Fruit fly (Drosophila melanogaster) ovary, adult (tissue): Measurements from ENCODE around the gene CG11619.

Experiments used
- CG17801 ChIP-seq: fragments of 200-800 bp; optimal IDR thresholded peaks from 2 replicates; lab custom pipeline; 2019; ENCODE audit warnings: missing biosample characterization, mild to moderate bottlenecking, missing genetic modification characterization, moderate library complexity; ENCODE audit not compliant: partially characterized antibody

The CG11619 gene

DNA sequence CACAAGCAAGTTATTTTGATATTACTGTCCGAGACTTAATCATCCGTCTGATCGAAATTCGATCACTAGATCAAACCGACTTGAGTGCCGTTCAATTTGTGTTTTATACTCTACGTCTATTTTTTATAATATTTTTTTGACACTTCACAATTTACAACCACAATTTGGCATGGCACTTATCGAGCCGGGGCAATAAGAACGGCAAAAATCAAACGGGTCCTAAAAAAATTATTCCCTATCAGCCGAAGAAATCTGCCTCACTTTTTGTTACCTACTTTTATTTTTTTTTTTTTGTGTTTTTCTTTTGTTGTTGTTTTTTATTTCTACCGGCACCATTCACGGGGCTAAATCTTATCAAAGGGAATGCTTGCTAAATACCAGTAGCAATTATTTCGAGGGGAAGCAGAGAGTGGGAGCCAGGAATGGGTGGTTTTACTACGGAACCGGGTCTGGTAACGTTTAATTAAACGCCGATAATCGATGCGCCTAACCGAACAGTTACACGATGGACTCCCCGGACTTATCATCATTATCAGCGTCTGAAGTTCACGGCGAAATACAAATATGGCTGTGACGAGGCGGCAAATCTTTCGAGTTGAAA lies 27.4 kb upstream of the CG11619 start:
- TF ChIP-seq CG17801 (GFP tag; lab: Kevin White, UChicago) = no peak

DNA sequence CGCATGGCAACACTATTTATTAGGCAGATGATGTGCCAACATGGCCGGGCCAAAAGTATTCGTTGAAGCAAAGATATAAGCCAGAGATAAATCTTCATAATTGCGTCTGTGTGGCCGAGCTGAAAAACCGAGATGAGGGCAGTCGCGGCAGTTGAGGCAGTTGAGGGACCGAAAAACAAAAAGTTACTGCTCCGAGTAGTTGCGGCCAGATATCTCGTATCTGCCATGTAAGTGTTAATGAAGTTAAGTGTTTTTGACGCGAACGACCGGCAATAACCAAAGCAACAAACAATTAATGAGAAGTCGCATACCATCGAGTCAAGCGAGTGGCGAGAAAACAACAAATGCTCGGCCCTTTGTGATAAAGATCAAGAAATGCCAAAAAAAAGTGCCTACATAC lies 26.7 kb upstream of the CG11619 start:
- no peak for TF ChIP-seq CG17801 (GFP tag; lab: Kevin White, UChicago)

DNA sequence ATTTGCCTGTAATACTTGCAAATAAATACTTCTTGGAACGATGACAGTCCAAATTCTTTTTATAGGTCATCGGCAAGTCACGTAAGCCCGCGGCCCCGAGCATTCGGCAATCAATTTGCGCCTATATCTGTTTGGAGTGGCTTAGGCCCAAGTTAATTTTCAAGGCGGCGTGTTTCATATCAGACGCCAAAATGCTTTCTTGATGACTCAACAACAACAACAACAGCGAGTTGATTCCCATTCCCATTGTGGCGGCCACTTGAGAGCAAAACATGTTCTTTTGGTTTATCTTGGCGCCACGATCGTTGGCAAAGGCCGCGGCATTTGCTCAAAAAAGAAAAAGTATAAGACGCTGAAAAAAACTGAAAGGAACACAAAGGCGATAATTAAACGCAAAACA lies 26.0 kb upstream of the CG11619 start:
- no peak for TF ChIP-seq CG17801 (GFP tag; lab: Kevin White, UChicago)

DNA sequence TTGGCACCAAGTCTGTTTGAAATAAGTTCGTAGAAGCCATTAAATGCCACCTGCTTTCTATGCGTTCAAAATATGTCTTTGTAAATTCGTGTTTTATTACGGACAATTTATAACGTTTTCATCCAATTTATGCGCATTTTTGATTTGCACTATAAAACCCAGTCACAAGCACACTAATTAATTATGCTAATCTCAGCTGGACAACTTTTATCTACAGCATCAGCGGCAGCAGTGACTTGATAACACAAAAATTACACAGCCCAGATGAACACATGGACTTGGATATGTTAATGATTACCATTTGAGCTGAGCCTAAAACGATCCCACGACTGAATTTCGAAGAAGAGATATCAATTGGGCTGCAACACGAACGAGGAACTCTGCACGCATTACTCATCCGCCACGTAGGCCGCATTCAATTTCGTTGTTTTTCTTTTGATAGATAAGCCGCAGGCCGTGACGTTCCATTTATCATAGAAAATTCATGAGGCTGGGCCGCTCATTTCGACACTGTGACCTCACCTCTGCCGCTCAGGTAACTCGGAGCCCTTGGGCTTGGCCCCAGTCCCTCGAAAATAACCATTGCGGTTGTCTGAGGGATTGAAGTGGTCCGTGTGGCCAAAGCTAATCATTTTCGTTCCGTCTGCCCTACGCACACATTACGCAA lies 25.1 kb upstream of the CG11619 start:
- TF ChIP-seq CG17801 (GFP tag; lab: Kevin White, UChicago) = no peak

DNA sequence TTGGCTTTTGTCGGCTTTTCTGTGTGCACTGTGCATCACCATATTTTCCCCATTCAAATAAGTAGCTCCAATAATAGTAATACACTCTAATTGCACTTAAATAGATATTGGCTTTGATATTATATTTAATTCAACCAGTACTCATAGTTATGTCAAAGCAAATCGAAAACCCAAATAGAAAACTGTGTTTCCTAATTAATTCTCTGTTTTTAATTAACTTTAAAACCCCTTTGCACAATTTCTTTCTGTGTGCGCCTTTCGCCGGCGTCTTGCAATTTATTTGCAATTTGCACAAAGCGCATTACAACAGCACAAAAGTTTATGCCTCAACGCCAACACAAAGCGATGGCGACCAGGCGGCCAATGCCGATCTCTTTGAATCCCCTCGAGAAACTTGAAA lies 23.1 kb upstream of the CG11619 start:
- TF ChIP-seq CG17801 (GFP tag; lab: Kevin White, UChicago) = no peak

DNA sequence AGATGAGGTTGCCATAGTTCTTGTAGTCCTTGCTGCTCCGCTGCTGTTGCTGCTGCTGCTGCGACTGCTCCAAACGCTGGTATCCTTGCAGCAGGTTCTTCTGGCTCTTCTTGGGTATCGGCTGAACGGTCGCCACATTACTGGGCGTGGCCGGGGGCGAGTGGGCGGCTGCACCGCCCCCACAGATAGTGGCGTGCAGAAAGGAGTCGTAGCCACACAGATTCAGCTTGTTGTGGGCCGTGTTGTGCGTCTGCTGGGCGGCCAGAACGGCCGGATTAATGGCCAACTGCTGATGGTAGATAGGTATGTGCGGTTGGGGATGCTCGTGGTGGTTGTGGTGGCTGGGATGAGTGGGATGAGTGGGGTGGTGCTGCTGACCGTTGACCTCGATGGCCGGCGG lies 17.3 kb upstream of the CG11619 start:
- TF ChIP-seq CG17801 (GFP tag; lab: Kevin White, UChicago) = no peak

DNA sequence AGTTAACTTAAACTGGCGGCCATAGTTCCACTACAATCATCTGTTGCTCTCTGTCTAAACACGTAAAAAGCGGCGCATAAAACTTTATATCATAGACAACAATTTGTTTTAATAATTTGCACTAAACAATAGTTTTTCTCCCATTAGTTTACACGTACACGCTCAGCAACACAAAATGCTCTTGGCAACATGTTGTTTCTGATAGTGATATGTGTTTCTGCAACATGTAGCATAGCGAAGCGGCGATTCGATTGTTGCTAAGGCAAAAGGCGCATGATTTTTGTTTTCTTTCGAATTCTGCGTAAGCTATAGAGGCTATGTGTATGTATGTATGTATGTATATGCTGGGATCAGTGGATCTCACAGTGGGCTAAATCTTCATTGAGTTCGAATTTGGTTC lies 16.0 kb upstream of the CG11619 start:
- TF ChIP-seq CG17801 (GFP tag; lab: Kevin White, UChicago) = no peak

DNA sequence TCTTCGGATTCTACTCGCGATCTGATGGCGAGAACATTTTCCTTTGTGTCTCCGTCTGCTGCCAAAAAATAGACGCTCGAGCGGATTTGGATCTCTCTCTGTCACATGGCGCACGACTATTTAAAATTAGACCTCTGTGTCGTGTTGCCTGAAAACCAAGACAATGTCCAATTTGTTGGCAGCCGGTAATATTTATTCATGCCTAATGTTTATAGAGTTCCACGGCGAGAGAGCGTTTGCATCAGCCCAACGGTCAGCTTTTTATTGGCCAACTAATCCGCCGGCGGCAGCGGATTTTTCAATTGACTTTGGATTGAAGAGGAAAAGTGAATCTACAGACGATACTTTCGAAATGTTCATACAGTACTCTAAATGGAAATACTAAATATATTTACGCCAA lies 15.1 kb upstream of the CG11619 start, which contains the start of gene SmydA-2:
Gene SmydA-2 (minus strand): TSS at position 33 of the 400 bp plus-strand sequence.
- no peak for TF ChIP-seq CG17801 (GFP tag; lab: Kevin White, UChicago)

DNA sequence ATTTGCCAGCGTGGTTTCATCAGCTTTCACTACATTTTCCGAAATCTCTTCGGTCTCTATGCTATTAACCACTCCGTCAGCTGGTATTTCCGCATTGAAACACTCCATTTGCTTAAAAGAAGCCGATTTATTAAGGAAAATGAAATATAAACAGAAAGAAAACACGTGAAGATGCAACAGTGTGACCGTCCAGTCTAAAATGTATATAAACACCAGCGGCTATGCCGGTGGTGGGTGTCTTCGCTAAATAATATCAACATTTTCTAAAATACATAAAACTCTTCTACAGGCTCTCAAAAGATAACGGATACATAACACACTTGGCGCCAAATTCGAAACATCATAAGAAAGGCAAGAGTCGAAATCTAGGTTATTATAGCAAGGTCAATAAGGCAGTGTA lies 12.3 kb upstream of the CG11619 start, which contains the start of gene CG3808:
Gene CG3808 (minus strand): TSS at position 196 of the 400 bp plus-strand sequence.
- TF ChIP-seq CG17801 (GFP tag; lab: Kevin White, UChicago) = no peak

DNA sequence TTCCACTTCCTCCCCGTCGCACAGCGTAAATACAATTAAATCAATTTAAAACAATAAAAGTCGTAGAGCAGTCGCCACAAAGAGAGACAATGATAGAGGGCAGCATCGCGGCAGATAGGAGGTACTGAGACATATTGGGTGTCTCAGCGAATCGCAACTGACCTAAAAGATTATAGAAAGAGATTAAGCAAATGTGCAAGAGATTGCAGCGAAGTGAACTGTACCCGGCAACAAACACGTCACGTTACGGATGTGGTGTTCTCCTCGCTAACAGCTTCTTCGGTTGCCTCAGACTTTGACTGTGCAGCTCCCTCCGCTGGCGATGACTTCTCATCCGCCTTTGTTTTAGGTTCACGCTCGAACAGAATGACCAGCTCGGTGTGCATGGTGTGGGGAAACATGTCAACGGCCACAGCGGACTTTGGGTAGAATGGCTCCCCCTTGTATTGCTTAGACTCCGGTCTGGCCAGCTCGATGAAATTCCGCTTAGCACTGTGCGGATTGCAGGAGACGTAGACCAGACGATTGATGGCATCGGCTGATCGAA lies 10.2 kb upstream of the CG11619 start:
- TF ChIP-seq CG17801 (GFP tag; lab: Kevin White, UChicago) = no peak

DNA sequence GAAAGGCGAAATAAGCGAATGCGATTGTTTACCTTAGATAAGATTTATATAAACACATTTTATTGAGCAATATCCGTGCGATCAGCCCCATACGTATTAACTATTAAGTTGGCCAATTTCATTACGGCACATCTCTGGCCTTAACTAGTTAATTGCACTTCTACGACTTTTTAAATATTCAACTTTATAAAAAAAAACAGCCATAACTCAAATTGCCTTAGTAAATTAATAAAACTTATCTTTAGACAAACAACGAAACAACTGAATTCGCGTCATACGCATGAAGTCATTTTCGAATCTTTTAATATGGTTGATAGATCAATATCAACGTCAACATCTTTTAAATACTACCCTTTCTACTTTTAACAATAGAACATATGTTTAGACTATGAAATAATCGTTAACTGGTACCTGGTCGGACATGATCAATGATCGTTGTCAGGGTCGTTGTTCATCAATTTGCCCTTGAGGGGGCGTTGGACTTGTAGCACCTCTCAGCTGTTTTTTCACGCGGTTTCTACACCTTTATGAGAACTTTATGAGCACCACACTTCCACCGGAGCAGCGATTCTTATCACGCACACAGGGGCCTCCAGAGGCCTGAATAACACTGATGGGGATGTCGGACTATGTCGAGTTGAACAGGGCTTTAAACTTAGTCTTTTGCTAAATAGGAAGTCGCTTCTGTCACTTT lies 9.6 kb upstream of the CG11619 start, which contains the start of gene CG18135:
Gene CG18135 (minus strand): TSS at position 694 of the 694 bp plus-strand sequence.
- no peak for TF ChIP-seq CG17801 (GFP tag; lab: Kevin White, UChicago)

DNA sequence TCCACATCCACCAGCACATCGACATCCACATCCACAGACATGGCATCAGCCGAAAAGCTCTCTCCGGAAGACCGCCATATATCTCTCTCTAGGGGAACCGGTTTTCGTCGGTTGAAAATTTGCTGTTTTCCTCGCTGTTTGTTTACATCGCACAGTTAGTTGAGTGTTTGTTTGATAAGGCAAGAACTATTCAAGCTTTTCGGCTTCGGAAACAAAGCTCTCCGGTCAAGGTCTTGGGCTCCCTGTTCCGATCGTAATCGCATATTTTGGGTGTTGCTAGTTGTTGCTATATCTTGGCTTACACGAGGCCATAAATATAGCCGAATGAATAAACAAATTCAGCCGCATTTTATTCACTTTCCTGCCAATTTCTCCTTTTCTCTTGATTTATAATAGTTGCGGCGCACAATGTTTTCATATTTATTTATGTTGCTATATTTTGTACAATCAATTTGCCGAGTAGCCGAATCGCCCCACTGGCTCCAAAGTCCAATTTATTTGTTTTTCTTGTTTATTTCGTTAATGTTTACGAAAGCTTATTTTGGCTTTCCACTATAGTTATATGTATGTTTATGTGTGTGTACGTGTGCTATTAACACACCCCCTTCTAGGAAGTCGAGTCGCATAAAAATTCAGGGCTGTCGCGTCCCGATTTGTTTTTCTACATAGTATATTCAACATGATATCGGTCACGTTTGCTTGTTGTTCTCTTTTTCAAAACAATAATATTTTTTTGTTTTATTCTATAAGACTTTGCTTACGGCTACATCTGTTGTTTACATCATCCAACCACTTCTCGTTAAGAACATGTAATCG lies 8.9 kb upstream of the CG11619 start:
- TF ChIP-seq CG17801 (GFP tag; lab: Kevin White, UChicago) = peak; percentile 95

DNA sequence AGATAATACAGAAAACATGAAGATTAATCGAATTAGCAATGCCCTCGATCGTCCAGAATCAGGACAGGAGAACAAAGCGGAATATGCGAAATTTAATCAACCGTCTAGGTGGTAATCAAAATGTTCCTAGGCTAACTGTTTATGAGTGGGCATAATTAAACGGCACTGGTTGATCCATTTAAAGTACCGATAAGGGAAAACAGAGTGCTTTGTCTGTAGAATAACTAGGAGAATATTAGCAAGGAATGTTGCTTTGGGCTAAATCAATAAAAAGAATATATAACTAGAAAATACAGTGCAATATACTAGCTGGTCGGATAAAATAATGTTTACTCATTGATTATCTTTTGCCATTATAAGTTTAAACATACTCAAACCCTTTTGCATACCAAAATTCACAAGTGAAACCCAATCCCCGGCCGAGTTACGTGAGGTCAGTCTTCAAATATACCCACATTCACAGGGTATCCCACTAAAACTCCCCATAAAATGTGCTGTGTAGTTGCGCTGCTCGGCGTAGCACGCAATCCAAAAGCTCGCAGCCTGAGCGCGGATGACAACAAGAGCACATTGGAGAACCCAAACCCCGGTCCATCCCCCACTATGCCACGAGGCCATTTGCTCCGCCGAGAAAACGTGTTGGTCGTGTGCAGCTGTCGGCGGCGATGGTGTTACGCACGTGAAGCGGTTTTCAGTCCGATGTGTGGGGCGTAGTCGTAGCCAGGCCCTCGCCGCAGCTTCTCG lies 8.1 kb upstream of the CG11619 start:
- no peak for TF ChIP-seq CG17801 (GFP tag; lab: Kevin White, UChicago)

DNA sequence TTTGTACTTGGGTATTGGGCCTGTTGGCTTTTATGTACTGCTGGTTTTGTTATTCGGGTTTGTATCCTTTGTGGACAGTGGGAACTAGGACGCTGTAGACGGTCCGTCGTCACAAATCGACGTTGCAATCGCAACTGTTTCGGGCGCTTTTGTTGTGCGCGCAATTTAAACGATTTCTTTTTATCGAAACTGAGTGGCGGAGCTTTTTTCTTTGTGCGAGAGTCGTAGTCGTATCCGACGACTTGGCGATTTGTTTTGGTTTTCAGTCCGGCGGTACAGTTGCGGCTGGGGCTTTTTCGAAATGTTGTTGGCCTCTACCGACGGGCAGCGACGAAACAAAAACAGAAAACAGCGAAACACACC lies 7.5 kb upstream of the CG11619 start:
- no peak for TF ChIP-seq CG17801 (GFP tag; lab: Kevin White, UChicago)
